Worm (Caenorhabditis elegans) whole organism, early embryonic: ENCODE data around the gene F02C12.2.

Source experiments
- B0310.2 ChIP-seq: sonication (generic microtip); optimal IDR thresholded peaks from 2 replicates; lab custom pipeline; 2016; ENCODE audit warnings: mild to moderate bottlenecking, missing genetic modification characterization, missing compliant biosample characterization
- ama-1 ChIP-seq: fragments of 150-350 bp; optimal IDR thresholded peaks from 2 replicates; lab custom pipeline; 2014
- flt-1 ChIP-seq: fragments of 200-800 bp; sonication (Bioruptor generic); IDR thresholded peaks from 2 replicates; pipeline ENCODE4 v1.3.6; 2022; ENCODE audit warnings: missing genetic modification characterization, missing compliant biosample characterization
- hmbx-1 ChIP-seq: sonication (generic microtip); optimal IDR thresholded peaks from 2 replicates; lab custom pipeline; 2016; ENCODE audit warnings: mild to moderate bottlenecking, missing genetic modification characterization, missing compliant biosample characterization

DNA sequence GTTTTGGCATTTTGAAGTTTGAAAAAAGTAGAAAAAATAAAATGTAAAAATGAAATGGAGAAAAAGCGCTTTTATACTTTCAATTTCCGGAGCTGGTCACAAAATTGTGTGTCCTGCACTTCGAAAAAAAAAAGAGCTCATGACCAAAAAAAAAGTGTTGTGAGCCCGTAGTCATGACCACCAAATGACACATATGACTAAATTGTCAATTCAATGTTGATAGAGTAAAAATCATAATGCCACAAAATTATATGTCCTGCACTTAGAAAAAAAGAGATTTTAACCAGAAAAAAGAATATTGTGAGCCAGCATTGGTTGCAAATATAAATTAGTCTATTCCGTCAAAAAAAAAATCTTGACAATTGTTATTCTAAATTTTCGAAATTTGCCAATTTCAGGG is at the start of gene F02C12.2:
- TF ChIP-seq flt-1, result no peak
- no peak for TF ChIP-seq hmbx-1 (tag; lab: Kevin White, UChicago)
- no peak for TF ChIP-seq B0310.2 (tag; lab: Kevin White, UChicago)
- TF ChIP-seq ama-1 (lab: Kevin White, UChicago), result no peak
